Worm (Caenorhabditis elegans) whole organism, L1 larva: ENCODE data around the gene C17B7.3.
A peak's percentile ranks its signal among the peaks of the same experiment; 100 is the strongest.
"Not testable (repeated sequence)": the region's sequence is repeated elsewhere in the genome, so short reads cannot be mapped to it uniquely, and the experiment has no call there.

Source experiments
- aha-1 ChIP-seq: fragments of 150-350 bp; optimal IDR thresholded peaks from 2 replicates; lab custom pipeline; 2014; ENCODE audit warnings: missing biosample characterization, missing genetic modification characterization
- ama-1 ChIP-seq: fragments of 150-350 bp; optimal IDR thresholded peaks from 2 replicates; lab custom pipeline; 2014
- ceh-82 ChIP-seq, 3 experiments: fragments of 150-350 bp in 1 of 3; sonication (generic microtip) in 2 of 3; optimal IDR thresholded peaks; 2 replicates each; lab custom pipeline; 2014 to 2017; ENCODE audit warnings: missing biosample characterization in 3 of 3, missing genetic modification characterization in 3 of 3
- ceh-88 ChIP-seq: fragments of 200-800 bp; sonication (Bioruptor generic); IDR thresholded peaks from 2 replicates; pipeline ENCODE4 v1.3.6; 2022; ENCODE audit warnings: missing genetic modification characterization, missing compliant biosample characterization
- dpl-1 ChIP-seq, 3 experiments: fragments of 150-350 bp in 2 of 3; sonication (generic microtip) in 1 of 3; optimal IDR thresholded peaks; 2 replicates each; lab custom pipeline; 2014 to 2017; ENCODE audit warnings: missing biosample characterization in 3 of 3, missing genetic modification characterization in 3 of 3, missing genetic modification reagents in 3 of 3
- efl-1 ChIP-seq, 4 experiments: fragments of 150-350 bp; optimal IDR thresholded peaks in 3 of 4; peaks in 1 of 4; 1 replicate in 1 of 4; 2 replicates in 3 of 4; lab custom pipeline; 2014; ENCODE audit warnings: missing biosample characterization in 2 of 4, missing genetic modification characterization in 2 of 4, missing genetic modification reagents in 2 of 4
- efl-3 ChIP-seq: fragments of 200-800 bp; sonication (Bioruptor generic); optimal IDR thresholded peaks from 2 replicates; lab custom pipeline; 2018; ENCODE audit warnings: mild to moderate bottlenecking, missing genetic modification characterization, missing compliant biosample characterization
- elt-3 ChIP-seq, 6 experiments: fragments of 150-350 bp in 1 of 6; sonication (generic microtip); optimal IDR thresholded peaks; 2 replicates each; lab custom pipeline; 2017 to 2018; ENCODE audit warnings: missing biosample characterization in 6 of 6, missing genetic modification characterization in 6 of 6, inconsistent platforms in 1 of 6
- fkh-10 ChIP-seq: sonication (generic microtip); optimal IDR thresholded peaks from 2 replicates; lab custom pipeline; 2017; ENCODE audit warnings: missing biosample characterization, missing genetic modification reagents, missing genetic modification characterization
- fkh-8 ChIP-seq: sonication (generic microtip); optimal IDR thresholded peaks from 2 replicates; lab custom pipeline; 2016; ENCODE audit warnings: mild to moderate bottlenecking, missing genetic modification characterization, missing compliant biosample characterization
- fos-1 ChIP-seq: fragments of 150-350 bp; optimal IDR thresholded peaks from 2 replicates; lab custom pipeline; 2014; ENCODE audit warnings: missing biosample characterization, missing genetic modification characterization
- hlh-4 ChIP-seq: sonication (generic microtip); optimal IDR thresholded peaks from 2 replicates; lab custom pipeline; 2016; ENCODE audit warnings: mild to moderate bottlenecking, missing genetic modification characterization, missing compliant biosample characterization
- isw-1 ChIP-seq: fragments of 200-800 bp; sonication (Bioruptor generic); IDR thresholded peaks from 2 replicates; pipeline ENCODE4 v1.3.6; 2022; ENCODE audit warnings: missing genetic modification characterization, missing compliant biosample characterization
- jun-1 ChIP-seq: fragments of 150-350 bp; optimal IDR thresholded peaks from 2 replicates; lab custom pipeline; 2014; ENCODE audit warnings: missing biosample characterization, missing genetic modification reagents, missing genetic modification characterization
- lin-35 ChIP-seq, 2 experiments: fragments of 150-350 bp; optimal IDR thresholded peaks; 2 replicates each; lab custom pipeline; 2014; ENCODE audit warnings: missing biosample characterization in 2 of 2, missing genetic modification characterization in 2 of 2, missing genetic modification reagents in 2 of 2
- mab-9 ChIP-seq: fragments of 200-800 bp; sonication (Bioruptor generic); IDR thresholded peaks from 2 replicates; pipeline ENCODE4 v1.3.6; 2022; ENCODE audit warnings: missing genetic modification reagents, missing genetic modification characterization, missing compliant biosample characterization
- mef-2 ChIP-seq: fragments of 150-350 bp; optimal IDR thresholded peaks from 2 replicates; lab custom pipeline; 2014; ENCODE audit warnings: missing biosample characterization, missing genetic modification characterization
- mep-1 ChIP-seq: fragments of 150-350 bp; optimal IDR thresholded peaks from 2 replicates; lab custom pipeline; 2014; ENCODE audit warnings: missing biosample characterization, missing genetic modification characterization
- nhr-11 ChIP-seq: fragments of 150-350 bp; optimal IDR thresholded peaks from 2 replicates; lab custom pipeline; 2014; ENCODE audit warnings: missing biosample characterization, missing genetic modification characterization
- nhr-20 ChIP-seq: sonication (generic microtip); optimal IDR thresholded peaks from 2 replicates; lab custom pipeline; 2016; ENCODE audit warnings: mild to moderate bottlenecking, missing genetic modification characterization, missing compliant biosample characterization
- nhr-28 ChIP-seq: fragments of 150-350 bp; optimal IDR thresholded peaks from 2 replicates; lab custom pipeline; 2014; ENCODE audit warnings: missing biosample characterization, missing genetic modification characterization
- nhr-76 ChIP-seq: sonication (generic microtip); optimal IDR thresholded peaks from 2 replicates; lab custom pipeline; 2017; ENCODE audit warnings: missing biosample characterization, missing genetic modification characterization
- nhr-84 ChIP-seq: sonication (generic microtip); optimal IDR thresholded peaks from 2 replicates; lab custom pipeline; 2017; ENCODE audit warnings: missing biosample characterization, missing genetic modification characterization
- nhr-85 ChIP-seq: sonication (generic microtip); peaks from one replicate; lab custom pipeline; 2016; ENCODE audit warnings: missing genetic modification characterization, inconsistent platforms, missing compliant biosample characterization
- skn-1 ChIP-seq: fragments of 150-350 bp; optimal IDR thresholded peaks from 2 replicates; lab custom pipeline; 2014; ENCODE audit warnings: missing biosample characterization, missing genetic modification characterization
- snpc-4 ChIP-seq: fragments of 150-350 bp; optimal IDR thresholded peaks from 2 replicates; lab custom pipeline; 2014; ENCODE audit warnings: missing biosample characterization, missing genetic modification characterization
- snu-23 ChIP-seq: sonication (generic microtip); optimal IDR thresholded peaks from 2 replicates; lab custom pipeline; 2016; ENCODE audit warnings: missing genetic modification characterization, missing compliant biosample characterization
- sptf-1 ChIP-seq: fragments of 150-350 bp; optimal IDR thresholded peaks from 2 replicates; lab custom pipeline; 2014; ENCODE audit warnings: missing biosample characterization, missing genetic modification characterization
- tbx-2 ChIP-seq: sonication (generic microtip); optimal IDR thresholded peaks from 2 replicates; lab custom pipeline; 2016; ENCODE audit warnings: missing genetic modification characterization, missing compliant biosample characterization
- unc-98 ChIP-seq: fragments of 200-800 bp; sonication (Bioruptor generic); IDR thresholded peaks from 2 replicates; pipeline ENCODE4 v1.3.6; 2022; ENCODE audit warnings: missing genetic modification characterization, missing compliant biosample characterization
- xbp-1 ChIP-seq: sonication (generic microtip); optimal IDR thresholded peaks from 2 replicates; lab custom pipeline; 2016; ENCODE audit warnings: missing genetic modification characterization, missing compliant biosample characterization
- zag-1 ChIP-seq: fragments of 150-350 bp; optimal IDR thresholded peaks from 2 replicates; lab custom pipeline; 2014; ENCODE audit warnings: missing biosample characterization, missing genetic modification characterization
- zip-4 ChIP-seq: fragments of 200-800 bp; sonication (Bioruptor generic); optimal IDR thresholded peaks from 2 replicates; lab custom pipeline; 2018; ENCODE audit warnings: mild to moderate bottlenecking, missing genetic modification characterization, moderate library complexity, missing compliant biosample characterization
- ztf-11 ChIP-seq, 2 experiments: sonication (generic microtip); optimal IDR thresholded peaks; 2 replicates each; lab custom pipeline; 2016 to 2017; ENCODE audit warnings: missing genetic modification characterization in 2 of 2, missing biosample characterization in 1 of 2, missing compliant biosample characterization in 1 of 2

The C17B7.3 gene

DNA sequence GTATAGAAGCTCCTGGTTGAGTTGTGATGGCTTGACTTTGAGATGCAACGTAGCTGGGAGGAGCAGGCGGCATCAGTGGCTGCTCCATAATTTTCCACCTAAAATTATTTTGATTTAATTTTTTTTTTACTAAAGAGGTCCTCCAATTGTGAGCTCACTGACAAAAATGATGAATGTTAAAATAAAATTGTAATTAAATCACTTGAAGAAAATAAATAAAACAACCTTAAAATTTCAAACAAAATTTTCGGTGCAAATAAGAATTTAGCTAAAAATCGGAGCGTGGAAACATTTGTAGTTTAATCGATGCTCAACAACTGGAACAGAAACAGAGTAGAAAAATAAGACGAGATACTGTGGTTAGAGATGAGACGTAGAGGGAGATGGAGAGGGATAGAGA, 14.5 kb downstream of the C17B7.3 start, which contains the start of gene scrm-3:
Gene scrm-3, minus strand, starts transcription at position 101 of the 400 bp plus-strand sequence.
- no peak for TF ChIP-seq fos-1 (tag; lab: Kevin White, UChicago)
- no peak for TF ChIP-seq tbx-2 (tag; lab: Kevin White, UChicago)
- TF ChIP-seq efl-3 (GFP tag; lab: Kevin White, UChicago) = no peak
- no peak for TF ChIP-seq nhr-11
- no peak for TF ChIP-seq snu-23 (GFP tag; lab: Kevin White, UChicago)
- no peak for TF ChIP-seq dpl-1 (GFP tag; optimal IDR thresholded peaks at IDR 0.05; lab: Kevin White, UChicago)
- TF ChIP-seq snpc-4 (tag; lab: Kevin White, UChicago) = no peak
- no peak for TF ChIP-seq mep-1 (tag; lab: Kevin White, UChicago)
- no peak for TF ChIP-seq xbp-1 (tag; lab: Kevin White, UChicago)
- TF ChIP-seq nhr-85 (tag; lab: Kevin White, UChicago) = no peak
- no peak for TF ChIP-seq ama-1 (lab: Kevin White, UChicago)
- TF ChIP-seq zag-1 (tag; lab: Kevin White, UChicago) = no peak
- no peak for TF ChIP-seq jun-1 (tag; lab: Kevin White, UChicago)
- TF ChIP-seq nhr-76 (tag; lab: Kevin White, UChicago) = no peak
- no peak for TF ChIP-seq zip-4 (GFP tag; lab: Kevin White, UChicago)
- TF ChIP-seq aha-1 (tag; lab: Kevin White, UChicago) = no peak

DNA sequence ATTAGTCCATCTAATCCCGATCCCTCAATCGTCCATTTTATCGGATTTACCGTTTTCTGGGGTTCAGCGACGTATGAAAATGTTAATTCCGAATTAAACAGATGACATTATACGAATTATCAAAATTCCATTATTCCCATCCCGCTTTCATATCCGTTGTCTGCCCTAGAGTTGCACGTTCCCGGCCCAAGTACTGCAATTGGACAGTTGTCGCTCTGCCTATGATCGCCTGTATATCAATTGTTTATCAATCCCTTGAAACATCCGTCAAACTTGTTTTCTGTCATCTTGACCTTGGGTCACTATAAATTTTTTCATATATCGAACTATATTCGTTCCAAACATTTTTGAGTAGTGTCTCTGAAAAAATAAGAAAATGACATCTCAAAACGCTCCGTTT, 15.7 kb downstream of the C17B7.3 start, which contains the start of gene C04E12.5:
Gene C04E12.5, plus strand, starts transcription at position 301 of the 400 bp plus-strand sequence.
- TF ChIP-seq ztf-11 (tag; optimal IDR thresholded peaks at IDR 0.05; lab: Kevin White, UChicago) = no peak
- TF ChIP-seq nhr-20 (tag; lab: Kevin White, UChicago) = no peak

DNA sequence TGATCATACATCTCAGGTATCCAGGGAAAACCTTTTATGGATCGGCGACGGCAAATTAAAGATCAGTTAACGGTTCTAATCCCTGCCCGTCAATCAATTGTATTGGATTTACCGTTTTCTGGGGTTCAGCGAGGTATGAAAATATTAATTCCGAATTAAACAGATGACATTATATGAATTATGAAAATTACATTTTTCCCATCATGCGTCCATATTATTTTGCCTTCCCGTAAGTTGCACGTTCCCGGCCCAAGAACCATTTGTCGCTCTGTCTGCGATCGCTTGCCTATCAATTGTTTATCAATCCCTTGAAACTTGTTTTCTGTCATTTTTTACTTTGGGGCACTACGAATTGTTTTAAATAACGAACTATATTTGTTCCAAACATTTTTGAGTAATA, 19.0 kb downstream of the C17B7.3 start:
- TF ChIP-seq mef-2 (tag; lab: Kevin White, UChicago) (no peak), ceh-88 (GFP tag; lab: Robert Waterston, UW) (no peak), nhr-11 (no peak), unc-98 (GFP tag; lab: Robert Waterston, UW) (no peak), fkh-10 (GFP tag; lab: Kevin White, UChicago) (no peak), isw-1 (GFP tag; lab: Robert Waterston, UW) (no peak), zip-4 (GFP tag; lab: Kevin White, UChicago) (no peak), tbx-2 (tag; lab: Kevin White, UChicago) (no peak), dpl-1 (GFP tag; optimal IDR thresholded peaks at IDR 0.05; lab: Kevin White, UChicago) (no peak), skn-1 (tag; lab: Kevin White, UChicago) (no peak), mab-9 (GFP tag; lab: Robert Waterston, UW) (no peak), ceh-82 (tag; optimal IDR thresholded peaks at IDR 0.05; lab: Kevin White, UChicago) (no peak), hlh-4 (tag; lab: Kevin White, UChicago) (no peak)

DNA sequence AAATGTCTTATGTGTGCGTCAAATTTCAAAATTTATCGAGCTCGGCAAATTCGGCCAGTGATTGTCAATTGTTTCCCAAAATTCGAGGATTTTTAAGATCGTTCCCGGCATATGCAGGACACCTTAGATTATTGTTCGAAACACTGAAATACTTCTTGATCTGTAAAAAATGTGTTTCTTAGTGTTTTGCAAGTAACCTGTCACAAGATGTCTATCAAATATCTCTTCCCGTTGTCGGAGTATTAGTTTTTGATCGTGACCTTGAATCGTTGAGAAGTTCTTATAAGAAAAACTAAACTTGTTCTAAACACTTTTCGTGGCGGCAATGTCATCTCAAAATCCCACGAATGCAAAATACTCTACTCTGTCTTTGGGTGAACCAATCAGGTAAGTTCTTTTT, 19.9 kb downstream of the C17B7.3 start, which contains the start of gene C04E12.4:
Gene C04E12.4, plus strand, starts transcription at position 301 of the 400 bp plus-strand sequence.
- TF ChIP-seq efl-1 (optimal IDR thresholded peaks at IDR 0.05; lab: Kevin White, UChicago) (no peak), efl-1 (GFP tag; optimal IDR thresholded peaks at IDR 0.05 in 1 of 2; lab: Kevin White, UChicago) (peak in 1 of 2 experiments; percentile 47), xbp-1 (tag; lab: Kevin White, UChicago) (no peak), nhr-20 (tag; lab: Kevin White, UChicago) (peak; percentile 16), nhr-84 (no peak), mab-9 (GFP tag; lab: Robert Waterston, UW) (no peak), lin-35 (GFP tag; optimal IDR thresholded peaks at IDR 0.05; lab: Kevin White, UChicago) (no peak), elt-3 (tag; optimal IDR thresholded peaks at IDR 0.05; lab: Kevin White, UChicago) (peak in 1 of 6 experiments; percentile 38), sptf-1 (tag; lab: Kevin White, UChicago) (no peak)

DNA sequence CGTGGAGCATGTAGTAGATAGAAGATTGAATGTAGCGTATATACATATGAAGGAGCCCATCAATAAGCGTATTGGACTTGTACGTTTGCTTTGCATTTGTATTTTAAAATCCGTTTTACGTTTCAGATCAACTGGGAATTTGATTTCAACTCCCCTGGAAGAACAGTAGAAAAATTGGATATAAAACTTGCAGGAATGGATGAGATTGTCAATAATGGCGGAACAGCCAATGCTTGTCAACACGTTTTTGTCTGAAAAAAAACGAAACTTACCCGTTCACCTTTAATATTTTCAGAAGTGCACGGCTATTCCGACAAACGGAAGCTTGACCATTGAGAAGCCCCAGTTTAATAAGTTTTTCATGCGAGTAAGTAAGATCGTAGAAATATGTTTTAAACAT, 25.2 kb downstream of the C17B7.3 start, which contains the start of gene C04E12.2:
Gene C04E12.2, plus strand, starts transcription at position 301 of the 400 bp plus-strand sequence.
- TF ChIP-seq fkh-8 (tag; lab: Kevin White, UChicago); nhr-11; nhr-28: not testable (repeated sequence)
